Worm (Caenorhabditis elegans) whole organism, L1 larva: Measurements from ENCODE around the gene cutl-4.
A peak's percentile ranks its signal among the peaks of the same experiment; 100 is the strongest.

Experiments used
- C16A3.4 ChIP-seq: fragments of 150-350 bp; optimal IDR thresholded peaks from 2 replicates; lab custom pipeline; 2014; ENCODE audit warnings: missing biosample characterization, missing genetic modification characterization
- F16B12.6 ChIP-seq: fragments of 150-350 bp; optimal IDR thresholded peaks from 2 replicates; lab custom pipeline; 2014; ENCODE audit warnings: missing biosample characterization, missing genetic modification characterization
- Y116A8C.19 ChIP-seq: sonication (generic microtip); optimal IDR thresholded peaks from 2 replicates; lab custom pipeline; 2016; ENCODE audit warnings: missing compliant biosample characterization, missing genetic modification characterization, borderline replicate concordance
- aha-1 ChIP-seq: fragments of 150-350 bp; optimal IDR thresholded peaks from 2 replicates; lab custom pipeline; 2014; ENCODE audit warnings: missing biosample characterization, missing genetic modification characterization
- alr-1 ChIP-seq: fragments of 200-800 bp; sonication (Bioruptor generic); optimal IDR thresholded peaks from 2 replicates; lab custom pipeline; 2018; ENCODE audit warnings: borderline replicate concordance, mild to moderate bottlenecking, missing genetic modification characterization, missing compliant biosample characterization
- blmp-1 ChIP-seq: fragments of 150-350 bp; optimal IDR thresholded peaks from 2 replicates; lab custom pipeline; 2014; ENCODE audit warnings: missing biosample characterization, missing genetic modification characterization
- ceh-88 ChIP-seq: fragments of 200-800 bp; sonication (Bioruptor generic); IDR thresholded peaks from 2 replicates; pipeline ENCODE4 v1.3.6; 2022; ENCODE audit warnings: missing genetic modification characterization, missing compliant biosample characterization
- efl-3 ChIP-seq: fragments of 200-800 bp; sonication (Bioruptor generic); optimal IDR thresholded peaks from 2 replicates; lab custom pipeline; 2018; ENCODE audit warnings: mild to moderate bottlenecking, missing genetic modification characterization, missing compliant biosample characterization
- egl-27 ChIP-seq, 2 experiments: fragments of 150-350 bp in 1 of 2; sonication (generic microtip); optimal IDR thresholded peaks; 3 replicates each; lab custom pipeline; 2017 to 2018; ENCODE audit warnings: missing biosample characterization in 2 of 2, missing genetic modification characterization in 2 of 2, missing genetic modification reagents in 2 of 2
- elt-2 ChIP-seq: sonication (generic microtip); optimal IDR thresholded peaks from 2 replicates; lab custom pipeline; 2016; ENCODE audit warnings: missing genetic modification characterization, mild to moderate bottlenecking, inconsistent platforms, missing compliant biosample characterization, missing genetic modification reagents
- fkh-10 ChIP-seq: sonication (generic microtip); optimal IDR thresholded peaks from 2 replicates; lab custom pipeline; 2017; ENCODE audit warnings: missing biosample characterization, missing genetic modification reagents, missing genetic modification characterization
- fkh-8 ChIP-seq: sonication (generic microtip); optimal IDR thresholded peaks from 2 replicates; lab custom pipeline; 2016; ENCODE audit warnings: mild to moderate bottlenecking, missing genetic modification characterization, missing compliant biosample characterization
- fos-1 ChIP-seq: fragments of 150-350 bp; optimal IDR thresholded peaks from 2 replicates; lab custom pipeline; 2014; ENCODE audit warnings: missing biosample characterization, missing genetic modification characterization
- hlh-17 ChIP-seq: fragments of 200-800 bp; sonication (Bioruptor generic); optimal IDR thresholded peaks from 2 replicates; lab custom pipeline; 2018; ENCODE audit warnings: missing genetic modification characterization, mild to moderate bottlenecking, missing compliant biosample characterization, moderate library complexity, borderline replicate concordance
- lin-14 ChIP-seq: fragments of 200-800 bp; sonication (Bioruptor generic); optimal IDR thresholded peaks from 2 replicates; lab custom pipeline; 2018; ENCODE audit warnings: mild to moderate bottlenecking, missing genetic modification characterization, moderate library complexity, missing compliant biosample characterization
- lin-35 ChIP-seq, 2 experiments: fragments of 150-350 bp; optimal IDR thresholded peaks; 2 replicates each; lab custom pipeline; 2014; ENCODE audit warnings: missing biosample characterization in 2 of 2, missing genetic modification characterization in 2 of 2, missing genetic modification reagents in 2 of 2
- lin-39 ChIP-seq: fragments of 150-350 bp; optimal IDR thresholded peaks from 2 replicates; lab custom pipeline; 2014; ENCODE audit warnings: missing biosample characterization, missing genetic modification reagents, missing genetic modification characterization
- lsy-2 ChIP-seq, 2 experiments: fragments of 150-350 bp; optimal IDR thresholded peaks; 2 replicates each; lab custom pipeline; 2014; ENCODE audit warnings: missing biosample characterization in 2 of 2, missing genetic modification characterization in 2 of 2
- nhr-19 ChIP-seq: fragments of 200-800 bp; sonication (Bioruptor generic); conservative IDR thresholded peaks from 2 replicates; pipeline ENCODE4 v1.3.6; 2022; ENCODE audit warnings: missing genetic modification characterization, missing compliant biosample characterization
- nhr-20 ChIP-seq: sonication (generic microtip); optimal IDR thresholded peaks from 2 replicates; lab custom pipeline; 2016; ENCODE audit warnings: mild to moderate bottlenecking, missing genetic modification characterization, missing compliant biosample characterization
- nhr-237 ChIP-seq: fragments of 150-350 bp; optimal IDR thresholded peaks from 2 replicates; lab custom pipeline; 2014; ENCODE audit warnings: missing biosample characterization, missing genetic modification characterization
- nhr-28 ChIP-seq: fragments of 150-350 bp; optimal IDR thresholded peaks from 2 replicates; lab custom pipeline; 2014; ENCODE audit warnings: missing biosample characterization, missing genetic modification characterization
- nhr-76 ChIP-seq: sonication (generic microtip); optimal IDR thresholded peaks from 2 replicates; lab custom pipeline; 2017; ENCODE audit warnings: missing biosample characterization, missing genetic modification characterization
- nhr-77 ChIP-seq: fragments of 150-350 bp; optimal IDR thresholded peaks from 2 replicates; lab custom pipeline; 2014; ENCODE audit warnings: missing biosample characterization, missing genetic modification characterization
- nhr-85 ChIP-seq: sonication (generic microtip); peaks from one replicate; lab custom pipeline; 2016; ENCODE audit warnings: missing genetic modification characterization, inconsistent platforms, missing compliant biosample characterization
- pqm-1 ChIP-seq: sonication (generic microtip); optimal IDR thresholded peaks from 3 replicates; lab custom pipeline; 2017; ENCODE audit warnings: missing biosample characterization, missing genetic modification characterization
- rnt-1 ChIP-seq: sonication (generic microtip); optimal IDR thresholded peaks from 2 replicates; lab custom pipeline; 2016; ENCODE audit warnings: mild to moderate bottlenecking, missing genetic modification characterization, moderate library complexity, missing compliant biosample characterization
- skn-1 ChIP-seq: fragments of 150-350 bp; optimal IDR thresholded peaks from 2 replicates; lab custom pipeline; 2014; ENCODE audit warnings: missing biosample characterization, missing genetic modification characterization
- snu-23 ChIP-seq: sonication (generic microtip); optimal IDR thresholded peaks from 2 replicates; lab custom pipeline; 2016; ENCODE audit warnings: missing genetic modification characterization, missing compliant biosample characterization
- sup-37 ChIP-seq: fragments of 200-800 bp; sonication (Bioruptor generic); optimal IDR thresholded peaks from 2 replicates; lab custom pipeline; 2018; ENCODE audit warnings: mild to moderate bottlenecking, missing genetic modification characterization, missing compliant biosample characterization
- swsn-7 ChIP-seq: sonication (generic microtip); optimal IDR thresholded peaks from 2 replicates; lab custom pipeline; 2016; ENCODE audit warnings: missing genetic modification characterization, missing compliant biosample characterization
- tbx-2 ChIP-seq: sonication (generic microtip); optimal IDR thresholded peaks from 2 replicates; lab custom pipeline; 2016; ENCODE audit warnings: missing genetic modification characterization, missing compliant biosample characterization
- tlp-1 ChIP-seq: fragments of 150-350 bp; optimal IDR thresholded peaks from 2 replicates; lab custom pipeline; 2014; ENCODE audit warnings: missing biosample characterization, missing genetic modification characterization
- unc-130 ChIP-seq: fragments of 150-350 bp; optimal IDR thresholded peaks from 2 replicates; lab custom pipeline; 2017; ENCODE audit warnings: missing biosample characterization, missing genetic modification characterization, inconsistent platforms
- vab-15 ChIP-seq: sonication (generic microtip); optimal IDR thresholded peaks from 2 replicates; lab custom pipeline; 2017; ENCODE audit warnings: missing genotype, mild to moderate bottlenecking, missing genetic modification characterization, missing compliant biosample characterization
- ztf-4 ChIP-seq: fragments of 150-350 bp; optimal IDR thresholded peaks from 2 replicates; lab custom pipeline; 2014; ENCODE audit warnings: missing biosample characterization, missing genetic modification characterization

cutl-4 gene

ce11 chrV:17765077-17765476 lies 25.4 kb upstream of the cutl-4 start, which contains the start of the genes C47A10.16 and srh-283:
TSS of gene C47A10.16 (minus strand) at chrV:17765177.
TSS of gene srh-283 (plus strand) at chrV:17765348.
- TF ChIP-seq swsn-7 (tag; lab: Kevin White, UChicago): no peak

ce11 chrV:17755592-17755991 lies 15.9 kb upstream of the cutl-4 start, which contains the start of gene pgp-9:
TSS of gene pgp-9 (plus strand) at chrV:17755892.
- TF ChIP-seq rnt-1 (tag; lab: Kevin White, UChicago): no peak
- TF ChIP-seq alr-1: no peak
- TF ChIP-seq lin-39 (tag; lab: Kevin White, UChicago): no peak
- no peak for TF ChIP-seq fkh-8 (tag; lab: Kevin White, UChicago)
- no peak for TF ChIP-seq hlh-17
- no peak for TF ChIP-seq unc-130 (tag; lab: Kevin White, UChicago)
- no peak for TF ChIP-seq fos-1 (tag; lab: Kevin White, UChicago)
- no peak for TF ChIP-seq tbx-2
- no peak for TF ChIP-seq sup-37
- TF ChIP-seq C16A3.4 (tag; lab: Kevin White, UChicago): no peak
- TF ChIP-seq egl-27 (tag; optimal IDR thresholded peaks at IDR 0.05; lab: Kevin White, UChicago): no peak
- no peak for TF ChIP-seq F16B12.6 (tag; lab: Kevin White, UChicago)
- TF ChIP-seq ceh-88 (GFP tag; lab: Robert Waterston, UW): no peak
- TF ChIP-seq nhr-237 (tag; lab: Kevin White, UChicago): no peak
- TF ChIP-seq pqm-1: no peak
- TF ChIP-seq nhr-85 (tag; lab: Kevin White, UChicago): no peak
- no peak for TF ChIP-seq nhr-19
- TF ChIP-seq Y116A8C.19 (tag; lab: Kevin White, UChicago): no peak
- no peak for TF ChIP-seq elt-2 (tag; lab: Kevin White, UChicago)
- TF ChIP-seq, all 84 proteins: peak for 0

ce11 chrV:17754999-17755398 lies 15.3 kb upstream of the cutl-4 start:
- TF ChIP-seq nhr-76 (tag; lab: Kevin White, UChicago) (no peak), elt-2 (tag; lab: Kevin White, UChicago) (peak; percentile 52), nhr-85 (tag; lab: Kevin White, UChicago) (no peak), tlp-1 (peak; percentile 32), nhr-28 (tag; lab: Kevin White, UChicago) (no peak), hlh-17 (no peak), rnt-1 (tag; lab: Kevin White, UChicago) (no peak)

- TF ChIP-seq pqm-1 (no peak), vab-15 (tag; lab: Kevin White, UChicago) (no peak), lin-14 (GFP tag; lab: Kevin White, UChicago) (peak; percentile 39), ztf-4 (tag; lab: Kevin White, UChicago) (no peak), fkh-10 (GFP tag; lab: Kevin White, UChicago) (no peak), tlp-1 (no peak), nhr-77 (tag; lab: Kevin White, UChicago) (no peak), nhr-237 (tag; lab: Kevin White, UChicago) (no peak), aha-1 (tag; lab: Kevin White, UChicago) (no peak), blmp-1 (tag; lab: Kevin White, UChicago) (no peak), lin-35 (GFP tag; optimal IDR thresholded peaks at IDR 0.05; lab: Kevin White, UChicago) (peak in 1 of 2 experiments; percentile 1), lin-39 (tag; lab: Kevin White, UChicago) (no peak), skn-1 (no peak), efl-3 (GFP tag; lab: Kevin White, UChicago) (no peak), lsy-2 (tag; optimal IDR thresholded peaks at IDR 0.05; lab: Kevin White, UChicago) (no peak), nhr-20 (tag; lab: Kevin White, UChicago) (peak; percentile 7), unc-130 (tag; lab: Kevin White, UChicago) (no peak), elt-2 (tag; lab: Kevin White, UChicago) (peak; percentile 71), snu-23 (GFP tag; lab: Kevin White, UChicago) (no peak)
These were observed 12.6 kb upstream of the cutl-4 start for ce11 chrV:17752340-17752739.
